Worm (Caenorhabditis elegans): ENCODE data around the gene B0546.4.

Gene B0546.4

ce11 chrIV:3352019-3352418 is 31.9 kb downstream of the B0546.4 start:
- no peak for TF ChIP-seq B0310.2 (tag; optimal IDR thresholded peaks at IDR 0.05)
- no peak for TF ChIP-seq hmg-4 (GFP tag; optimal IDR thresholded peaks at IDR 0.05)
- TF ChIP-seq tbx-37 (GFP tag; conservative IDR thresholded peaks at IDR 0.05): no peak
- TF ChIP-seq hnd-1 (tag; optimal IDR thresholded peaks at IDR 0.05): no peak
- no peak for TF ChIP-seq sea-1 (GFP tag; conservative IDR thresholded peaks at IDR 0.05)
- no peak for TF ChIP-seq ama-1 (optimal IDR thresholded peaks at IDR 0.05)
- no peak for TF ChIP-seq pes-1 (GFP tag; IDR thresholded peaks at IDR 0.05)
- no peak for TF ChIP-seq flt-1 (GFP tag; IDR thresholded peaks at IDR 0.05)
- TF ChIP-seq ceh-36 (tag; optimal IDR thresholded peaks at IDR 0.05): no peak
- TF ChIP-seq hmbx-1 (tag; optimal IDR thresholded peaks at IDR 0.05): no peak
- TF ChIP-seq aly-1 (tag; optimal IDR thresholded peaks at IDR 0.05): no peak

- no peak for TF ChIP-seq tra-4 (tag; optimal IDR thresholded peaks at IDR 0.05)
- no peak for TF ChIP-seq tbx-37 (GFP tag; conservative IDR thresholded peaks at IDR 0.05)
- peak; percentile 70 for TF ChIP-seq ets-7 (tag; optimal IDR thresholded peaks at IDR 0.05)
- TF ChIP-seq F13C5.2 (tag; optimal IDR thresholded peaks at IDR 0.05): peak; percentile 4
- no peak for TF ChIP-seq ceh-13 (GFP tag; optimal IDR thresholded peaks at IDR 0.05)
- TF ChIP-seq ceh-36 (tag; optimal IDR thresholded peaks at IDR 0.05): no peak
- no peak for TF ChIP-seq ama-1 (optimal IDR thresholded peaks at IDR 0.05)
- TF ChIP-seq flt-1 (GFP tag; IDR thresholded peaks at IDR 0.05): peak; percentile 34; the same call in 1 of the 2 replicates
- TF ChIP-seq aly-1 (tag; optimal IDR thresholded peaks at IDR 0.05): no peak
Measured at ce11 chrIV:3349977-3350580, 33.9 kb downstream of the B0546.4 start, which contains the start of gene elks-1. TSS of gene elks-1 (minus strand) at chrIV:3350027.

- no peak for TF ChIP-seq sea-1 (GFP tag; conservative IDR thresholded peaks at IDR 0.05)
- TF ChIP-seq B0310.2 (tag; optimal IDR thresholded peaks at IDR 0.05): no peak
- no peak for TF ChIP-seq ama-1 (optimal IDR thresholded peaks at IDR 0.05)
- TF ChIP-seq hmg-4 (GFP tag; optimal IDR thresholded peaks at IDR 0.05): no peak
- no peak for TF ChIP-seq pes-1 (GFP tag; IDR thresholded peaks at IDR 0.05)
- no peak for TF ChIP-seq ceh-13 (GFP tag; optimal IDR thresholded peaks at IDR 0.05)
- TF ChIP-seq tra-4 (tag; optimal IDR thresholded peaks at IDR 0.05): no peak
- TF ChIP-seq tbx-37 (GFP tag; conservative IDR thresholded peaks at IDR 0.05): no peak
- TF ChIP-seq ets-7 (tag; optimal IDR thresholded peaks at IDR 0.05): no peak
- no peak for TF ChIP-seq ceh-36 (tag; optimal IDR thresholded peaks at IDR 0.05)
- TF ChIP-seq scrt-1 (GFP tag; IDR thresholded peaks at IDR 0.05): no peak
- no peak for TF ChIP-seq hnd-1 (tag; optimal IDR thresholded peaks at IDR 0.05)
- TF ChIP-seq tbx-11 (GFP tag; IDR thresholded peaks at IDR 0.05): no peak
Measured at ce11 chrIV:3348334-3348733, 35.6 kb downstream of the B0546.4 start.

ce11 chrIV:3345484-3345883 is 38.5 kb downstream of the B0546.4 start:
- TF ChIP-seq tbx-11 (GFP tag; IDR thresholded peaks at IDR 0.05): no peak
- TF ChIP-seq sea-1 (GFP tag; conservative IDR thresholded peaks at IDR 0.05): no peak
- TF ChIP-seq hnd-1 (tag; optimal IDR thresholded peaks at IDR 0.05): no peak
- TF ChIP-seq tbx-37 (GFP tag; conservative IDR thresholded peaks at IDR 0.05): no peak
- TF ChIP-seq tra-4 (tag; optimal IDR thresholded peaks at IDR 0.05): no peak
- no peak for TF ChIP-seq scrt-1 (GFP tag; IDR thresholded peaks at IDR 0.05)
- TF ChIP-seq ceh-36 (tag; optimal IDR thresholded peaks at IDR 0.05): no peak
- no peak for TF ChIP-seq ets-7 (tag; optimal IDR thresholded peaks at IDR 0.05)

- TF ChIP-seq ets-7 (tag; optimal IDR thresholded peaks at IDR 0.05) (no peak), ceh-36 (tag; optimal IDR thresholded peaks at IDR 0.05) (no peak), aly-1 (tag; optimal IDR thresholded peaks at IDR 0.05) (no peak), tra-4 (tag; optimal IDR thresholded peaks at IDR 0.05) (no peak), B0310.2 (tag; optimal IDR thresholded peaks at IDR 0.05) (no peak), tbx-11 (GFP tag; IDR thresholded peaks at IDR 0.05) (no peak), hnd-1 (tag; optimal IDR thresholded peaks at IDR 0.05) (no peak), F13C5.2 (tag; optimal IDR thresholded peaks at IDR 0.05) (no peak), hmbx-1 (tag; optimal IDR thresholded peaks at IDR 0.05) (no peak), scrt-1 (GFP tag; IDR thresholded peaks at IDR 0.05) (no peak), ama-1 (optimal IDR thresholded peaks at IDR 0.05) (no peak), ceh-13 (GFP tag; optimal IDR thresholded peaks at IDR 0.05) (no peak), pes-1 (GFP tag; IDR thresholded peaks at IDR 0.05) (no peak), sea-1 (GFP tag; conservative IDR thresholded peaks at IDR 0.05) (no peak), tbx-37 (GFP tag; conservative IDR thresholded peaks at IDR 0.05) (no peak), hmg-4 (GFP tag; optimal IDR thresholded peaks at IDR 0.05) (no peak), flt-1 (GFP tag; IDR thresholded peaks at IDR 0.05) (no peak)
Measured at ce11 chrIV:3341170-3341569, 42.8 kb downstream of the B0546.4 start, which contains the start of gene F42A6.2. TSS of gene F42A6.2 (plus strand) at chrIV:3341470.

- TF ChIP-seq F13C5.2 (tag; optimal IDR thresholded peaks at IDR 0.05) (peak; percentile 35), ama-1 (optimal IDR thresholded peaks at IDR 0.05) (no peak)
Measured at ce11 chrIV:3338676-3339075, 45.3 kb downstream of the B0546.4 start, which contains the start of gene hrpa-1. TSS of gene hrpa-1 (minus strand) at chrIV:3338867.

ce11 chrIV:3338176-3338575 is 45.8 kb downstream of the B0546.4 start:
- TF ChIP-seq hnd-1 (tag; optimal IDR thresholded peaks at IDR 0.05) (no peak), hmg-4 (GFP tag; optimal IDR thresholded peaks at IDR 0.05) (no peak), sea-1 (GFP tag; conservative IDR thresholded peaks at IDR 0.05) (no peak), hmbx-1 (tag; optimal IDR thresholded peaks at IDR 0.05) (no peak), flt-1 (GFP tag; IDR thresholded peaks at IDR 0.05) (no peak), tbx-11 (GFP tag; IDR thresholded peaks at IDR 0.05) (no peak), B0310.2 (tag; optimal IDR thresholded peaks at IDR 0.05) (no peak), aly-1 (tag; optimal IDR thresholded peaks at IDR 0.05) (no peak), ama-1 (optimal IDR thresholded peaks at IDR 0.05) (no peak), tbx-37 (GFP tag; conservative IDR thresholded peaks at IDR 0.05) (no peak), scrt-1 (GFP tag; IDR thresholded peaks at IDR 0.05) (no peak), pes-1 (GFP tag; IDR thresholded peaks at IDR 0.05) (no peak), ceh-36 (tag; optimal IDR thresholded peaks at IDR 0.05) (no peak), ets-7 (tag; optimal IDR thresholded peaks at IDR 0.05) (no peak), ceh-13 (GFP tag; optimal IDR thresholded peaks at IDR 0.05) (no peak), F13C5.2 (tag; optimal IDR thresholded peaks at IDR 0.05) (no peak), tra-4 (tag; optimal IDR thresholded peaks at IDR 0.05) (no peak)
